Fruit fly (Drosophila melanogaster) whole organism, wandering third instar larva: ENCODE data around the gene MED11.

Experiments used
- Hnf4 ChIP-seq: fragments of 200-800 bp; sonication (Bioruptor generic); optimal IDR thresholded peaks from 2 replicates; lab custom pipeline; 2016; ENCODE audit warnings: missing biosample characterization, mild to moderate bottlenecking, missing genetic modification characterization
- OdsH ChIP-seq: fragments of 200-800 bp; sonication (Bioruptor generic); optimal IDR thresholded peaks from 2 replicates; lab custom pipeline; 2016; ENCODE audit warnings: missing biosample characterization, mild to moderate bottlenecking, missing genetic modification characterization
- Sp1 ChIP-seq: fragments of 200-800 bp; sonication (Bioruptor generic); optimal IDR thresholded peaks from 3 replicates; lab custom pipeline; 2019; ENCODE audit warnings: missing biosample characterization, mild to moderate bottlenecking, missing genetic modification characterization, moderate library complexity
- dl ChIP-seq, 2 experiments: fragments of 175-275, 200-275 bp in 1 of 2; fragments of 200-275 bp in 1 of 2; sonication (Bioruptor generic); optimal IDR thresholded peaks; lab custom pipeline; 2018; ENCODE audit warnings: mild to moderate bottlenecking in 2 of 2, missing biosample characterization in 2 of 2, missing genetic modification characterization in 2 of 2, moderate library complexity in 2 of 2; ENCODE audit not compliant: partially characterized antibody in 2 of 2, insufficient read depth in 1 of 2
- pan ChIP-seq: fragments of >200 bp; optimal IDR thresholded peaks from 2 replicates; lab custom pipeline; 2017

dm6 chr3L:18747953-18748756, 2.5 kb downstream of the MED11 start, which contains the start of the genes Nufip and Atg3:
- TF ChIP-seq Sp1 (peak; percentile 28), pan (no peak), OdsH (GFP tag; lab: Kevin White, UChicago) (no peak), Hnf4 (peak; percentile 7), dl (GFP tag; optimal IDR thresholded peaks at IDR 0.05; lab: Kevin White, UChicago; ENCODE audit: insufficient read depth in 1 of 2, partially characterized antibody in 2 of 2) (no peak)
